Worm (Caenorhabditis elegans) whole organism, L1 larva: ENCODE results near the gene F35D2.2.

ENCODE experiments used
- nhr-237 ChIP-seq: fragments of 150-350 bp; optimal IDR thresholded peaks from 2 replicates; lab custom pipeline; 2014; ENCODE audit warnings: missing biosample characterization, missing genetic modification characterization
- nhr-28 ChIP-seq: fragments of 150-350 bp; optimal IDR thresholded peaks from 2 replicates; lab custom pipeline; 2014; ENCODE audit warnings: missing biosample characterization, missing genetic modification characterization
- skn-1 ChIP-seq: fragments of 150-350 bp; optimal IDR thresholded peaks from 2 replicates; lab custom pipeline; 2014; ENCODE audit warnings: missing biosample characterization, missing genetic modification characterization
- unc-62 ChIP-seq: fragments of 150-350 bp; optimal IDR thresholded peaks from 2 replicates; lab custom pipeline; 2014; ENCODE audit warnings: missing biosample characterization, missing genetic modification reagents, missing genetic modification characterization

DNA sequence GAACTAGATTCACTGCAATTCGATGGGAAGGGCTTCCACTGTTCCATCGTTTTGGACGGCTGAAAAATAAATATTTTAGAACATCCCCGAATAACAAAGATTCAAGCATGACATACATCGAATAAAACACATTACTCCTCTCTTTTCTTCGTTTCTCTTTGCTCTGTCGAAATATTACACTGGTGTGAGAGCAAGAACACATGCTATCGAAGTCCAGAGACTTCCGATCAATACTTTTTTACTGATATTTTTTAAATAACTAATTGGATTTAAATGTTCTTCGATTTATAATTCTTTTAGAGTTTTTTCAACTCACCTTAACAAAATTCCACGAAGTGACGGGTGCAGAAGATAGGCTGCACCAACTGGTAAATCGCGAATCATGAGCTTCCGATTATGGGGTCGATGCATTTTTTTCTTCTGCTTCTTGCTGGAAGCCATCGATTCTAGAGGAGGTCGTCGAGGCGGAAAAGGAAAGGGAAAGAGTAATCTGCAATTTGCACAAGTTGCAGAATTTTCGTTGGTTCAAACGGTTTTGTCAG is 39.1 kb downstream of the F35D2.2 start, which contains the start of the genes oig-4 and R07G3.7:
- no peak for TF ChIP-seq nhr-237
- no peak for TF ChIP-seq unc-62 (GFP tag; lab: Kevin White, UChicago)
- no peak for TF ChIP-seq nhr-28 (tag; lab: Kevin White, UChicago)
- TF ChIP-seq skn-1 (tag; lab: Kevin White, UChicago), result no peak
